Worm (Caenorhabditis elegans) whole organism, L1 larva: ENCODE results near the gene F48G7.7.

ENCODE experiments used
- ceh-82 ChIP-seq, 3 experiments: fragments of 150-350 bp in 1 of 3; sonication (generic microtip) in 2 of 3; optimal IDR thresholded peaks; 2 replicates each; lab custom pipeline; 2014 to 2017; ENCODE audit warnings: missing biosample characterization in 3 of 3, missing genetic modification characterization in 3 of 3
- sptf-1 ChIP-seq: fragments of 150-350 bp; optimal IDR thresholded peaks from 2 replicates; lab custom pipeline; 2014; ENCODE audit warnings: missing biosample characterization, missing genetic modification characterization

DNA sequence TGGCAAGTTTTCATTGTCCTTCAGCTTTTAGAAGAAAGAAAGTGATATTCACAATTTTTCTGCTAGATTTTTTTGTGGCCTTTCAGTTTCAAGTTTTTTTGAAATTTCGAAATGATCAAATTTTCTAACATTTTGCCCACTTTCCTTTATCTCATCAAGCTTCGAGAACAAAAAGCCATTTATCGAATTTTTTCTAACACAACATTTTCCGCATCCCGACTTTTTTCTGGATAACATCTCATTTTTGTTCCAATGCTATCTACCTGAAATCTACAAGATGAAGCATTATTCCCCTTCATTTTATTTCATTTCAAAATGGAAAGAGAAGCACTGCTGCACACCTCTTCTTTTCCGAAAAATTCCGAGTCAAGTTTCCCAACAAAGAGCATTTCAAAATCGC, 33.3 kb downstream of the F48G7.7 start, which contains the start of gene ZK488.5:
- TF ChIP-seq ceh-82 (tag; optimal IDR thresholded peaks at IDR 0.05; lab: Kevin White, UChicago) = no peak
- no peak for TF ChIP-seq sptf-1 (tag; lab: Kevin White, UChicago)
